Worm (Caenorhabditis elegans) whole organism, young adult: Measurements from ENCODE around the gene F02E11.7.
"Not testable (repeated sequence)": the region's sequence is repeated elsewhere in the genome, so short reads cannot be mapped to it uniquely, and the experiment has no call there.

Source experiments
- B0019.2 ChIP-seq: fragments of 200-800 bp; sonication (Bioruptor generic); conservative IDR thresholded peaks from 2 replicates; pipeline ENCODE4 v1.3.6; 2022; ENCODE audit warnings: missing genetic modification reagents, missing genetic modification characterization, missing compliant biosample characterization
- B0336.3 ChIP-seq: fragments of 200-800 bp; sonication (Bioruptor generic); IDR thresholded peaks from 2 replicates; pipeline ENCODE4 v1.3.6; 2022; ENCODE audit warnings: missing genetic modification characterization, missing compliant biosample characterization
- C17E4.6 ChIP-seq: fragments of 200-800 bp; sonication (Bioruptor generic); IDR thresholded peaks from 2 replicates; pipeline ENCODE4 v1.3.6; 2022; ENCODE audit warnings: missing genetic modification reagents, missing genetic modification characterization, missing compliant biosample characterization
- D2030.7 ChIP-seq: fragments of 200-800 bp; sonication (Bioruptor generic); IDR thresholded peaks from 2 replicates; pipeline ENCODE4 v1.3.6; 2022; ENCODE audit warnings: missing genetic modification reagents, missing genetic modification characterization, missing compliant biosample characterization
- F23B12.7 ChIP-seq: sonication (generic microtip); optimal IDR thresholded peaks from 2 replicates; lab custom pipeline; 2017; ENCODE audit warnings: missing genetic modification characterization, mild to moderate bottlenecking, missing compliant biosample characterization, antibody characterized with exemption, moderate library complexity; ENCODE audit not compliant: insufficient read depth
- F39B2.1 ChIP-seq: fragments of 200-800 bp; sonication (Bioruptor generic); IDR thresholded peaks from 2 replicates; pipeline ENCODE4 v1.3.6; 2022; ENCODE audit warnings: missing genetic modification reagents, missing genetic modification characterization, missing compliant biosample characterization
- F49E8.2 ChIP-seq: sonication (generic microtip); optimal IDR thresholded peaks from 3 replicates; lab custom pipeline; 2017; ENCODE audit warnings: missing genetic modification characterization, mild to moderate bottlenecking, missing compliant biosample characterization, antibody characterized with exemption, moderate library complexity; ENCODE audit not compliant: insufficient read depth
- F57C9.4 ChIP-seq: sonication (generic microtip); optimal IDR thresholded peaks from 2 replicates; lab custom pipeline; 2017; ENCODE audit warnings: mild to moderate bottlenecking, missing genetic modification characterization, missing compliant biosample characterization
- T07F8.4 ChIP-seq: sonication (generic microtip); optimal IDR thresholded peaks from 2 replicates; lab custom pipeline; 2016; ENCODE audit warnings: mild to moderate bottlenecking, missing genetic modification characterization, moderate library complexity, missing compliant biosample characterization
- aptf-2 ChIP-seq: fragments of 200-800 bp; sonication (Bioruptor generic); conservative IDR thresholded peaks from 2 replicates; pipeline ENCODE4 v1.3.6; 2022; ENCODE audit warnings: missing genetic modification reagents, missing genetic modification characterization, missing compliant biosample characterization
- attf-6 ChIP-seq: fragments of 200-800 bp; sonication (Bioruptor generic); IDR thresholded peaks from 2 replicates; pipeline ENCODE4 v1.3.6; 2022; ENCODE audit warnings: missing genetic modification reagents, missing genetic modification characterization, missing compliant biosample characterization
- bed-1 ChIP-seq: fragments of 200-800 bp; sonication (Bioruptor generic); IDR thresholded peaks from 2 replicates; pipeline ENCODE4 v1.3.6; 2022; ENCODE audit warnings: missing genetic modification reagents, missing genetic modification characterization, missing compliant biosample characterization
- ccch-3 ChIP-seq: fragments of 200-800 bp; sonication (Bioruptor generic); optimal IDR thresholded peaks from 2 replicates; lab custom pipeline; 2018; ENCODE audit warnings: mild to moderate bottlenecking, missing genetic modification characterization, missing compliant biosample characterization
- ceh-100 ChIP-seq: fragments of 200-800 bp; sonication (Bioruptor generic); IDR thresholded peaks from 2 replicates; pipeline ENCODE4 v1.3.6; 2022; ENCODE audit warnings: missing genetic modification reagents, missing genetic modification characterization, missing compliant biosample characterization
- chd-7 ChIP-seq: sonication (generic microtip); optimal IDR thresholded peaks from 2 replicates; lab custom pipeline; 2016; ENCODE audit warnings: mild to moderate bottlenecking, missing genetic modification characterization, moderate library complexity, missing compliant biosample characterization
- die-1 ChIP-seq: sonication (generic microtip); optimal IDR thresholded peaks from 2 replicates; lab custom pipeline; 2016; ENCODE audit warnings: missing genotype, mild to moderate bottlenecking, missing genetic modification characterization, missing compliant biosample characterization
- dpl-1 ChIP-seq: fragments of 150-350 bp; optimal IDR thresholded peaks from 2 replicates; lab custom pipeline; 2014; ENCODE audit warnings: missing biosample characterization, missing genetic modification reagents, missing genetic modification characterization
- fkh-3 ChIP-seq: sonication (generic microtip); optimal IDR thresholded peaks from 2 replicates; lab custom pipeline; 2016; ENCODE audit warnings: mild to moderate bottlenecking, missing genetic modification characterization, missing compliant biosample characterization
- gei-17 ChIP-seq: fragments of 200-800 bp; sonication (Bioruptor generic); optimal IDR thresholded peaks from 2 replicates; lab custom pipeline; 2018; ENCODE audit warnings: mild to moderate bottlenecking, missing genetic modification characterization, missing compliant biosample characterization
- hmg-1.2 ChIP-seq: fragments of 200-800 bp; sonication (Bioruptor generic); IDR thresholded peaks from 2 replicates; pipeline ENCODE4 v1.3.6; 2022; ENCODE audit warnings: missing genetic modification reagents, missing genetic modification characterization, missing compliant biosample characterization
- hmg-20 ChIP-seq: fragments of 200-800 bp; sonication (Bioruptor generic); IDR thresholded peaks from 2 replicates; pipeline ENCODE4 v1.3.6; 2022; ENCODE audit warnings: missing genetic modification reagents, missing genetic modification characterization, missing compliant biosample characterization
- lag-1 ChIP-seq: fragments of 200-800 bp; sonication (Bioruptor generic); IDR thresholded peaks from 2 replicates; pipeline ENCODE4 v1.3.6; 2022; ENCODE audit warnings: missing genetic modification reagents, missing genetic modification characterization, missing compliant biosample characterization
- lin-35 ChIP-seq, 3 experiments: fragments of 150-350 bp in 2 of 3; sonication (generic microtip) in 1 of 3; optimal IDR thresholded peaks; 2 replicates each; lab custom pipeline; 2014 to 2018; ENCODE audit warnings: missing biosample characterization in 3 of 3, missing genetic modification characterization in 3 of 3, missing genetic modification reagents in 3 of 3
- lir-1 ChIP-seq: fragments of 200-800 bp; sonication (Bioruptor generic); conservative IDR thresholded peaks from 2 replicates; pipeline ENCODE4 v1.3.6; 2022; ENCODE audit warnings: missing genetic modification reagents, missing genetic modification characterization, missing compliant biosample characterization
- lsy-27 ChIP-seq: sonication (generic microtip); optimal IDR thresholded peaks from 2 replicates; lab custom pipeline; 2017; ENCODE audit warnings: missing genetic modification characterization, mild to moderate bottlenecking, missing compliant biosample characterization, antibody characterized with exemption, missing genotype, borderline replicate concordance; ENCODE audit not compliant: insufficient read depth
- mcd-1 ChIP-seq: fragments of 200-800 bp; sonication (Bioruptor generic); IDR thresholded peaks from 2 replicates; pipeline ENCODE4 v1.3.6; 2022; ENCODE audit warnings: missing genetic modification reagents, missing genetic modification characterization, missing compliant biosample characterization
- mel-28 ChIP-seq: sonication (generic microtip); optimal IDR thresholded peaks from 2 replicates; lab custom pipeline; 2016; ENCODE audit warnings: borderline replicate concordance, mild to moderate bottlenecking, missing genetic modification characterization, missing compliant biosample characterization
- nfyb-1 ChIP-seq: fragments of 200-800 bp; sonication (Bioruptor generic); IDR thresholded peaks from 2 replicates; pipeline ENCODE4 v1.3.6; 2022; ENCODE audit warnings: missing genetic modification reagents, missing genetic modification characterization, missing compliant biosample characterization
- nhr-120 ChIP-seq: fragments of 200-800 bp; sonication (Bioruptor generic); IDR thresholded peaks from 2 replicates; pipeline ENCODE4 v1.3.6; 2022; ENCODE audit warnings: missing genetic modification characterization, missing compliant biosample characterization
- nhr-179 ChIP-seq: sonication (generic microtip); optimal IDR thresholded peaks from 2 replicates; lab custom pipeline; 2016; ENCODE audit warnings: mild to moderate bottlenecking, missing genetic modification characterization, missing compliant biosample characterization
- nhr-80 ChIP-seq: sonication (generic microtip); optimal IDR thresholded peaks from 2 replicates; lab custom pipeline; 2016; ENCODE audit warnings: missing genetic modification characterization, missing compliant biosample characterization
- snpc-1.3 ChIP-seq: sonication (generic microtip); optimal IDR thresholded peaks from 2 replicates; lab custom pipeline; 2017; ENCODE audit warnings: missing genetic modification characterization, mild to moderate bottlenecking, missing compliant biosample characterization, antibody characterized with exemption, moderate library complexity, missing genotype, missing genetic modification reagents; ENCODE audit not compliant: insufficient read depth
- snpc-3.4 ChIP-seq: sonication (generic microtip); optimal IDR thresholded peaks from 2 replicates; lab custom pipeline; 2017; ENCODE audit warnings: missing genetic modification characterization, mild to moderate bottlenecking, missing compliant biosample characterization, antibody characterized with exemption, moderate library complexity, missing genotype, missing genetic modification reagents
- tbp1 ChIP-seq: fragments of 200-800 bp; sonication (Bioruptor generic); optimal IDR thresholded peaks from 2 replicates; lab custom pipeline; 2018; ENCODE audit warnings: mild to moderate bottlenecking, missing genetic modification characterization, missing compliant biosample characterization
- tbx-9 ChIP-seq: sonication (generic microtip); optimal IDR thresholded peaks from 2 replicates; lab custom pipeline; 2016; ENCODE audit warnings: borderline replicate concordance, missing genetic modification characterization, inconsistent platforms, missing compliant biosample characterization
- unc-62 ChIP-seq: fragments of 150-350 bp; optimal IDR thresholded peaks from 2 replicates; lab custom pipeline; 2014; ENCODE audit warnings: missing biosample characterization, missing genetic modification reagents, missing genetic modification characterization
- ztf-28 ChIP-seq: fragments of 200-800 bp; sonication (Bioruptor generic); IDR thresholded peaks from 2 replicates; pipeline ENCODE4 v1.3.6; 2022; ENCODE audit warnings: missing genetic modification reagents, missing genetic modification characterization, missing compliant biosample characterization
- ztf-3 ChIP-seq: fragments of 200-800 bp; sonication (Bioruptor generic); optimal IDR thresholded peaks from 2 replicates; lab custom pipeline; 2018; ENCODE audit warnings: mild to moderate bottlenecking, missing genetic modification characterization, missing compliant biosample characterization

The F02E11.7 gene

ce11 chrII:3290544-3290943 is 23.1 kb downstream of the F02E11.7 start, which contains the start of gene F39E9.14:
F39E9.14 (minus strand) TSS chrII:3290644.
- TF ChIP-seq B0336.3, F39B2.1, nhr-120 (GFP tag; lab: Robert Waterston, UW): not testable (repeated sequence)
- TF ChIP-seq, all 124 proteins: peak for 0; not testable (repeated sequence) for 124

- TF ChIP-seq ceh-100 (GFP tag; lab: Robert Waterston, UW): no peak
- TF ChIP-seq nhr-80: peak; percentile 35
Measured at ce11 chrII:3295193-3295592, 27.7 kb downstream of the F02E11.7 start, which contains the start of gene btb-17. btb-17 (plus strand) TSS chrII:3295405.

ce11 chrII:3296644-3297043 is 29.2 kb downstream of the F02E11.7 start, which contains the start of gene btb-16:
btb-16 (plus strand) TSS chrII:3296883.
- TF ChIP-seq B0019.2 (GFP tag; lab: Robert Waterston, UW) (no peak), F23B12.7 (tag; lab: Kevin White, UChicago) (no peak), nhr-80 (peak; percentile 36)
- TF ChIP-seq, all 124 proteins: peak for 1

ce11 chrII:3297914-3298313 is 30.4 kb downstream of the F02E11.7 start, which contains the start of gene btb-18:
btb-18 (plus strand) TSS chrII:3298214.
- TF ChIP-seq tbx-9 (tag; lab: Kevin White, UChicago): no peak
- TF ChIP-seq unc-62 (GFP tag; lab: Kevin White, UChicago): no peak
- no peak for TF ChIP-seq fkh-3
- TF ChIP-seq ccch-3 (GFP tag; lab: Kevin White, UChicago): no peak
- TF ChIP-seq ztf-3: no peak
- TF ChIP-seq lsy-27 (tag; lab: Kevin White, UChicago): no peak
- TF ChIP-seq, all 124 proteins: peak for 0

- TF ChIP-seq ztf-3 (no peak), lsy-27 (tag; lab: Kevin White, UChicago) (no peak), nhr-179 (tag; lab: Kevin White, UChicago) (no peak), C17E4.6 (GFP tag; lab: Robert Waterston, UW) (no peak), mel-28 (tag; lab: Kevin White, UChicago) (no peak), snpc-3.4 (tag; lab: Kevin White, UChicago) (no peak), aptf-2 (GFP tag; lab: Robert Waterston, UW) (no peak), lag-1 (GFP tag; lab: Robert Waterston, UW) (no peak), gei-17 (no peak)
Measured at ce11 chrII:3299457-3299856, 32.0 kb downstream of the F02E11.7 start, which contains the start of gene btb-22. btb-22 (plus strand) TSS chrII:3299757.

ce11 chrII:3303582-3303981 is 36.1 kb downstream of the F02E11.7 start:
- TF ChIP-seq lir-1 (GFP tag; lab: Robert Waterston, UW): no peak
- TF ChIP-seq die-1 (tag; lab: Kevin White, UChicago): no peak
- no peak for TF ChIP-seq chd-7 (tag; lab: Kevin White, UChicago)
- TF ChIP-seq hmg-20 (GFP tag; lab: Robert Waterston, UW): no peak
- TF ChIP-seq nfyb-1 (GFP tag; lab: Robert Waterston, UW): 0 out of 2 replicates have a peak, but pooled peaks have one; percentile 33
- no peak for TF ChIP-seq F49E8.2 (tag; lab: Kevin White, UChicago)
- TF ChIP-seq ztf-28 (GFP tag; lab: Robert Waterston, UW): no peak
- TF ChIP-seq F57C9.4 (tag; lab: Kevin White, UChicago): no peak
- TF ChIP-seq mcd-1 (GFP tag; lab: Robert Waterston, UW): no peak
- no peak for TF ChIP-seq unc-62 (GFP tag; lab: Kevin White, UChicago)
- TF ChIP-seq tbp1 (GFP tag; lab: Kevin White, UChicago): no peak
- TF ChIP-seq hmg-1.2 (GFP tag; lab: Robert Waterston, UW): 0 out of 2 replicates have a peak, but pooled peaks have one; percentile 19
- TF ChIP-seq dpl-1 (GFP tag; lab: Kevin White, UChicago): no peak
- TF ChIP-seq T07F8.4: no peak
- no peak for TF ChIP-seq snpc-1.3 (tag; lab: Kevin White, UChicago)
- TF ChIP-seq D2030.7: no peak
- TF ChIP-seq B0019.2 (GFP tag; lab: Robert Waterston, UW): no peak
- TF ChIP-seq lin-35 (GFP tag; optimal IDR thresholded peaks at IDR 0.05; lab: Kevin White, UChicago): no peak
- no peak for TF ChIP-seq bed-1 (GFP tag; lab: Robert Waterston, UW)
- no peak for TF ChIP-seq attf-6 (GFP tag; lab: Robert Waterston, UW)
